Worm (Caenorhabditis elegans): Measurements from ENCODE around the gene fbxa-19.

Gene fbxa-19

ce11 chrIII:1279197-1279596 lies 36.0 kb upstream of the fbxa-19 start (continued):
- TF ChIP-seq nhr-6 (tag; optimal IDR thresholded peaks at IDR 0.05), result peak; percentile 73
- no peak for TF ChIP-seq vab-7 (GFP tag; IDR thresholded peaks at IDR 0.05)
- TF ChIP-seq Y105C5A.15 (GFP tag; IDR thresholded peaks at IDR 0.05), result no peak
- peak in 1 of 2 experiments; percentile 45 for TF ChIP-seq hif-1 (tag; optimal IDR thresholded peaks at IDR 0.05)
- TF ChIP-seq jun-1 (tag; optimal IDR thresholded peaks at IDR 0.05), result peak; percentile 33
- no peak for TF ChIP-seq unc-39 (tag; optimal IDR thresholded peaks at IDR 0.05)
- no peak for TF ChIP-seq ceh-44 (GFP tag; IDR thresholded peaks at IDR 0.05)
- TF ChIP-seq tag-97 (GFP tag; IDR thresholded peaks at IDR 0.05), result no peak
- peak; percentile 61; the same call in 1 of the 2 replicates for TF ChIP-seq pha-4 (GFP tag; IDR thresholded peaks at IDR 0.05)
- TF ChIP-seq pha-4 (tag; optimal IDR thresholded peaks at IDR 0.05), result peak; percentile 36
- TF ChIP-seq pqm-1 (tag; optimal IDR thresholded peaks at IDR 0.05), result peak; percentile 99
- TF ChIP-seq nhr-10 (tag; optimal IDR thresholded peaks at IDR 0.05), result peak; percentile 35
- TF ChIP-seq T20F7.1 (GFP tag; optimal IDR thresholded peaks at IDR 0.05), result peak; percentile 76
- peak; percentile 47 for TF ChIP-seq hlh-30 (tag; optimal IDR thresholded peaks at IDR 0.05; ENCODE audit: insufficient read depth)
- TF ChIP-seq dve-1 (tag; optimal IDR thresholded peaks at IDR 0.05; ENCODE audit: insufficient read depth), result peak; percentile 98
- TF ChIP-seq nhr-76 (tag; optimal IDR thresholded peaks at IDR 0.05), result no peak
- TF ChIP-seq mdl-1 (tag; optimal IDR thresholded peaks at IDR 0.05), result peak in 1 of 2 experiments; percentile 88

ce11 chrIII:1284584-1285046 lies 30.6 kb upstream of the fbxa-19 start, which contains the start of gene fbxa-37:
Gene fbxa-37 (plus strand): TSS chrIII:1284996.
- TF ChIP-seq daf-16 (GFP tag; optimal IDR thresholded peaks at IDR 0.05) (no peak), daf-16 (tag; optimal IDR thresholded peaks at IDR 0.05) (peak; percentile 36), mxl-3 (GFP tag; optimal IDR thresholded peaks at IDR 0.05) (no peak), lin-13 (GFP tag; optimal IDR thresholded peaks at IDR 0.05) (no peak), zip-2 (tag; optimal IDR thresholded peaks at IDR 0.05) (peak; percentile 98), attf-4 (tag; optimal IDR thresholded peaks at IDR 0.05) (no peak), T20F7.1 (GFP tag; optimal IDR thresholded peaks at IDR 0.05) (peak; percentile 6), lsy-2 (tag; optimal IDR thresholded peaks at IDR 0.05) (peak in 1 of 2 experiments; percentile 71), ztf-11 (tag; optimal IDR thresholded peaks at IDR 0.05) (no peak), ztf-7 (tag; optimal IDR thresholded peaks at IDR 0.05) (peak; percentile 88), mep-1 (tag; optimal IDR thresholded peaks at IDR 0.05) (peak; percentile 43), dve-1 (tag; optimal IDR thresholded peaks at IDR 0.05; ENCODE audit: insufficient read depth) (peak; percentile 36)

- TF ChIP-seq zip-2 (tag; optimal IDR thresholded peaks at IDR 0.05) (peak; percentile 77), sdz-12 (GFP tag; optimal IDR thresholded peaks at IDR 0.05) (no peak)
Measured at ce11 chrIII:1288473-1289056, 26.6 kb upstream of the fbxa-19 start, which contains the start of gene fbxa-50. Gene fbxa-50 (minus strand): TSS chrIII:1288523.

DNA sequence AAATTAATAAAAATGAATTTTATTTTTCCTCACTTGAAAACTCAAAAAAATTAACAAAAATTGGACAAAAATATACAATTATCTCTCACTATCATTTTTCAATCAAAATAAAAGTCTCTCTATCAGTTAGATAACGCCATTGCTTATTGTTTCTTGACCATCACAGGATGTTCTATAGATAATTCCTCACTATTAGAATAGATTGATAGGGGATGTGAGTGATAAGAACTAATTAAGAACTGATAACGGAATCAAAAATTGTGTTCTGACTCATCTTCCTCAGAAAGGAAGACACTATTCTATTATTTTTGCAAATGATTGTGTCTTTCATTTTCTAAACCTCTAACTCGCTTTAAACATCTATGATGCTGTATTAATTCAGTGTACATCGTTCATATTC lies 26.1 kb upstream of the fbxa-19 start:
- peak; percentile 53 for TF ChIP-seq pqm-1 (tag; optimal IDR thresholded peaks at IDR 0.05)
- peak; percentile 39 for TF ChIP-seq nhr-28 (tag; optimal IDR thresholded peaks at IDR 0.05)
- no peak for TF ChIP-seq daf-16 (GFP tag; optimal IDR thresholded peaks at IDR 0.05)
- TF ChIP-seq daf-16 (tag; optimal IDR thresholded peaks at IDR 0.05), result peak; percentile 18
- no peak for TF ChIP-seq tra-1 (GFP tag; IDR thresholded peaks at IDR 0.05)

- TF ChIP-seq zag-1 (tag; optimal IDR thresholded peaks at IDR 0.05) (no peak), lin-38 (GFP tag; IDR thresholded peaks at IDR 0.05) (no peak), daf-19 (GFP tag; conservative IDR thresholded peaks at IDR 0.05) (no peak), skn-1 (tag; optimal IDR thresholded peaks at IDR 0.05) (no peak), sdz-12 (GFP tag; optimal IDR thresholded peaks at IDR 0.05) (no peak), dmd-6 (GFP tag; IDR thresholded peaks at IDR 0.05) (no peak), R02D3.7 (tag; optimal IDR thresholded peaks at IDR 0.05) (no peak), zfp-3 (GFP tag; conservative IDR thresholded peaks at IDR 0.05) (no peak), tag-97 (GFP tag; IDR thresholded peaks at IDR 0.05) (no peak), daf-12 (tag; optimal IDR thresholded peaks at IDR 0.05) (no peak)
Measured at ce11 chrIII:1293135-1293534, 22.1 kb upstream of the fbxa-19 start, which contains the start of gene fbxa-36. Gene fbxa-36 (minus strand): TSS chrIII:1293235.

Data from whole organism, L4 larva.